Fruit fly (Drosophila melanogaster) whole organism, embryonic: Measurements from ENCODE around the gene Edg91.

ENCODE experiments used
- Aef1 ChIP-seq: fragments of 200-800 bp; sonication (Bioruptor generic); IDR thresholded peaks from 3 replicates; pipeline ENCODE4 v1.3.6; 2022; ENCODE audit warnings: missing biosample characterization, missing genetic modification characterization
- CG3065 ChIP-seq: fragments of 200-800 bp; sonication (Bioruptor generic); optimal IDR thresholded peaks from 2 replicates; lab custom pipeline; 2016; ENCODE audit warnings: missing biosample characterization, missing genetic modification characterization
- CG4854 ChIP-seq: fragments of 200-800 bp; sonication (Bioruptor generic); optimal IDR thresholded peaks from 2 replicates; lab custom pipeline; 2016; ENCODE audit warnings: missing biosample characterization, missing genetic modification characterization, inconsistent platforms
- Elba2 ChIP-seq: fragments of 200-800 bp; sonication (Bioruptor generic); optimal IDR thresholded peaks from 3 replicates; lab custom pipeline; 2016; ENCODE audit warnings: missing biosample characterization, missing genetic modification characterization
- Lpt ChIP-seq: fragments of >200 bp; optimal IDR thresholded peaks from 2 replicates; lab custom pipeline; 2018; ENCODE audit warnings: missing biosample characterization, missing genetic modification characterization
- MESR4 ChIP-seq: fragments of 200-800 bp; sonication (Bioruptor generic); optimal IDR thresholded peaks from 2 replicates; lab custom pipeline; 2018; ENCODE audit warnings: missing biosample characterization, mild to moderate bottlenecking, missing genetic modification characterization, moderate library complexity
- MTF-1 ChIP-seq: fragments of 200-800 bp; sonication (Bioruptor generic); optimal IDR thresholded peaks from 2 replicates; lab custom pipeline; 2018; ENCODE audit warnings: missing biosample characterization, mild to moderate bottlenecking, missing genetic modification characterization, borderline replicate concordance
- ase ChIP-seq: fragments of 200-800 bp; sonication (Bioruptor generic); IDR thresholded peaks from 3 replicates; pipeline ENCODE4 v1.3.6; 2022; ENCODE audit warnings: missing biosample characterization, missing genetic modification characterization
- dati ChIP-seq: fragments of 200-800 bp; sonication (Bioruptor generic); IDR thresholded peaks from 2 replicates; pipeline ENCODE4 v1.3.6; 2022; ENCODE audit warnings: missing biosample characterization, missing genetic modification characterization
- dmrt11E ChIP-seq: fragments of 200-800 bp; sonication (Bioruptor generic); optimal IDR thresholded peaks from 3 replicates; lab custom pipeline; 2018; ENCODE audit warnings: missing biosample characterization, mild to moderate bottlenecking, missing genetic modification characterization, moderate library complexity
- gem ChIP-seq: fragments of 200-800 bp; sonication (Bioruptor generic); optimal IDR thresholded peaks from 2 replicates; lab custom pipeline; 2019; ENCODE audit warnings: missing biosample characterization, mild to moderate bottlenecking, missing genetic modification characterization, moderate library complexity
- h ChIP-seq: fragments of >200 bp; optimal IDR thresholded peaks from 2 replicates; lab custom pipeline; 2017
- hb ChIP-seq: fragments of 200-800 bp; sonication (Bioruptor generic); IDR thresholded peaks from 3 replicates; pipeline ENCODE4 v1.3.6; 2022; ENCODE audit warnings: missing biosample characterization, missing genetic modification characterization; ENCODE audit not compliant: partially characterized antibody
- sug ChIP-seq: fragments of 200-800 bp; optimal IDR thresholded peaks from 2 replicates; lab custom pipeline; 2019; ENCODE audit warnings: missing biosample characterization, mild to moderate bottlenecking, missing genetic modification characterization, moderate library complexity

- no peak for TF ChIP-seq sug (tag; lab: Kevin White, UChicago)
- TF ChIP-seq MESR4: no peak
- TF ChIP-seq dati: no peak
- no peak for TF ChIP-seq Elba2
- no peak for TF ChIP-seq MTF-1 (GFP tag; lab: Kevin White, UChicago)
- no peak for TF ChIP-seq hb (GFP tag; lab: Robert Waterston, UW)
- TF ChIP-seq ase (GFP tag; lab: Robert Waterston, UW): no peak
- no peak for TF ChIP-seq CG4854
- TF ChIP-seq CG3065 (GFP tag; lab: Kevin White, UChicago): no peak
- TF ChIP-seq gem (tag; lab: Kevin White, UChicago): no peak
- no peak for TF ChIP-seq Lpt (GFP tag; lab: Kevin White, UChicago)
- TF ChIP-seq Aef1: no peak
- no peak for TF ChIP-seq dmrt11E (tag; lab: Kevin White, UChicago)
- no peak for TF ChIP-seq h (lab: Kevin White, UChicago)
These were observed 42.6 kb upstream of the Edg91 start for dm6 chr3R:17653879-17654278.
